Fruit fly (Drosophila melanogaster): ENCODE data around the gene MetRS-m.

dm6 chr3R:14307972-14308673 lies 48.3 kb upstream of the MetRS-m start:
- no peak for TF ChIP-seq CG8159 (tag; optimal IDR thresholded peaks at IDR 0.05)
- no peak for TF ChIP-seq D1 (tag; optimal IDR thresholded peaks at IDR 0.05)
- TF ChIP-seq CG14655 (GFP tag; optimal IDR thresholded peaks at IDR 0.05): no peak
- no peak; the same call in 1 of the 2 replicates for TF ChIP-seq CG12605 (GFP tag; IDR thresholded peaks at IDR 0.05)
- no peak for TF ChIP-seq CG15710 (tag; optimal IDR thresholded peaks at IDR 0.05)
- 0 out of 2 replicates have a peak, but pooled peaks have one; percentile 6 for TF ChIP-seq Ets98B (GFP tag; IDR thresholded peaks at IDR 0.05)
